Fruit fly (Drosophila melanogaster) whole organism, wandering third instar larva: ENCODE data around the gene CG14856.

Experiments used
- CG32264 ChIP-seq: fragments of 200-800 bp; sonication (Bioruptor generic); optimal IDR thresholded peaks from 2 replicates; lab custom pipeline; 2016; ENCODE audit warnings: missing biosample characterization, missing genetic modification characterization
- CG9705 ChIP-seq: fragments of 200-800 bp; sonication (Bioruptor generic); optimal IDR thresholded peaks from 2 replicates; lab custom pipeline; 2018; ENCODE audit warnings: missing biosample characterization, mild to moderate bottlenecking, missing genetic modification characterization
- CrebA ChIP-seq: fragments of 200-800 bp; sonication (Bioruptor generic); optimal IDR thresholded peaks from 2 replicates; lab custom pipeline; 2016; ENCODE audit warnings: missing biosample characterization, mild to moderate bottlenecking, missing genetic modification characterization, borderline replicate concordance
- Dfd ChIP-seq: fragments of >200 bp; optimal IDR thresholded peaks from 2 replicates; lab custom pipeline; 2017; ENCODE audit warnings: missing biosample characterization, missing genetic modification characterization
- Dif ChIP-seq: fragments of 200-275, 200-300 bp; sonication (Bioruptor generic); optimal IDR thresholded peaks from 2 replicates; lab custom pipeline; 2018; ENCODE audit warnings: missing biosample characterization, missing genetic modification characterization; ENCODE audit not compliant: partially characterized antibody
- HLH106 ChIP-seq: fragments of 200-800 bp; optimal IDR thresholded peaks from 3 replicates; lab custom pipeline; 2019; ENCODE audit warnings: missing biosample characterization, mild to moderate bottlenecking, missing genetic modification characterization, moderate library complexity
- Hnf4 ChIP-seq: fragments of 200-800 bp; sonication (Bioruptor generic); optimal IDR thresholded peaks from 2 replicates; lab custom pipeline; 2016; ENCODE audit warnings: missing biosample characterization, mild to moderate bottlenecking, missing genetic modification characterization
- Hr78 ChIP-seq: fragments of >200 bp; optimal IDR thresholded peaks from 2 replicates; lab custom pipeline; 2017; ENCODE audit warnings: missing biosample characterization, missing genetic modification characterization
- Hr83 ChIP-seq: fragments of 200-300 bp; sonication (Bioruptor generic); optimal IDR thresholded peaks from 2 replicates; lab custom pipeline; 2016; ENCODE audit warnings: missing biosample characterization, mild to moderate bottlenecking, missing genetic modification characterization, moderate library complexity; ENCODE audit not compliant: poor library complexity, severe bottlenecking
- Jra ChIP-seq: sonication (Bioruptor generic); optimal IDR thresholded peaks from 2 replicates; lab custom pipeline; 2016; ENCODE audit warnings: missing biosample characterization, missing genetic modification characterization
- Myc ChIP-seq: fragments of >200 bp; optimal IDR thresholded peaks from 2 replicates; lab custom pipeline; 2017
- OdsH ChIP-seq: fragments of 200-800 bp; sonication (Bioruptor generic); optimal IDR thresholded peaks from 2 replicates; lab custom pipeline; 2016; ENCODE audit warnings: missing biosample characterization, mild to moderate bottlenecking, missing genetic modification characterization
- Rel ChIP-seq, 2 experiments: fragments of 200-800 bp; sonication (Bioruptor generic) in 1 of 2; optimal IDR thresholded peaks; 2 replicates in 1 of 2; 3 replicates in 1 of 2; lab custom pipeline; 2016 to 2019; ENCODE audit warnings: mild to moderate bottlenecking in 2 of 2, missing biosample characterization in 2 of 2, missing genetic modification characterization in 2 of 2, moderate library complexity in 1 of 2
- Sp1 ChIP-seq: fragments of 200-800 bp; sonication (Bioruptor generic); optimal IDR thresholded peaks from 3 replicates; lab custom pipeline; 2019; ENCODE audit warnings: missing biosample characterization, mild to moderate bottlenecking, missing genetic modification characterization, moderate library complexity
- Vsx2 ChIP-seq: fragments of 200-300, 225-300 bp; sonication (Bioruptor generic); optimal IDR thresholded peaks from 2 replicates; lab custom pipeline; 2018; ENCODE audit warnings: missing biosample characterization, missing genetic modification characterization; ENCODE audit not compliant: partially characterized antibody
- br ChIP-seq: fragments of 200-800 bp; sonication (Bioruptor generic); optimal IDR thresholded peaks from 2 replicates; lab custom pipeline; 2016; ENCODE audit warnings: missing biosample characterization, missing genetic modification characterization
- brk ChIP-seq: fragments of 200-800 bp; sonication (Bioruptor generic); optimal IDR thresholded peaks from 2 replicates; lab custom pipeline; 2016; ENCODE audit warnings: missing biosample characterization, mild to moderate bottlenecking, missing genetic modification characterization
- dl ChIP-seq, 2 experiments: fragments of 175-275, 200-275 bp in 1 of 2; fragments of 200-275 bp in 1 of 2; sonication (Bioruptor generic); optimal IDR thresholded peaks; lab custom pipeline; 2018; ENCODE audit warnings: mild to moderate bottlenecking in 2 of 2, missing biosample characterization in 2 of 2, missing genetic modification characterization in 2 of 2, moderate library complexity in 2 of 2; ENCODE audit not compliant: partially characterized antibody in 2 of 2, insufficient read depth in 1 of 2
- dmrt93B ChIP-seq: fragments of 200-800 bp; sonication (Bioruptor generic); optimal IDR thresholded peaks from 2 replicates; lab custom pipeline; 2018; ENCODE audit warnings: missing biosample characterization, mild to moderate bottlenecking, missing genetic modification characterization
- dsf ChIP-seq: sonication (Bioruptor generic); optimal IDR thresholded peaks from 2 replicates; lab custom pipeline; 2016; ENCODE audit warnings: missing biosample characterization, missing genetic modification characterization, borderline replicate concordance
- ey ChIP-seq: fragments of 200-800 bp; sonication (Bioruptor generic); optimal IDR thresholded peaks from 2 replicates; lab custom pipeline; 2016; ENCODE audit warnings: missing biosample characterization, missing genetic modification characterization
- foxo ChIP-seq, 2 experiments: fragments of 200-800 bp; sonication (Bioruptor generic); optimal IDR thresholded peaks; 2 replicates in 1 of 2; 3 replicates in 1 of 2; lab custom pipeline; 2016 to 2017; ENCODE audit warnings: missing biosample characterization in 2 of 2, missing genetic modification characterization in 2 of 2
- fru ChIP-seq: fragments of 200-800 bp; sonication (Bioruptor generic); optimal IDR thresholded peaks from 3 replicates; lab custom pipeline; 2016; ENCODE audit warnings: missing biosample characterization, mild to moderate bottlenecking, missing genetic modification characterization
- h ChIP-seq: fragments of 200-800 bp; sonication (Bioruptor generic); optimal IDR thresholded peaks from 3 replicates; lab custom pipeline; 2016; ENCODE audit warnings: missing biosample characterization, mild to moderate bottlenecking, missing genetic modification characterization
- jim ChIP-seq: fragments of 175-275, 200-325 bp; sonication (Bioruptor generic); optimal IDR thresholded peaks from 2 replicates; lab custom pipeline; 2016; ENCODE audit warnings: missing biosample characterization, mild to moderate bottlenecking, missing genetic modification characterization
- lola ChIP-seq: fragments of >200 bp; optimal IDR thresholded peaks from 2 replicates; lab custom pipeline; 2017; ENCODE audit warnings: missing biosample characterization, missing genetic modification characterization
- pan ChIP-seq: fragments of >200 bp; optimal IDR thresholded peaks from 2 replicates; lab custom pipeline; 2017
- psq ChIP-seq: fragments of 200-800 bp; sonication (Bioruptor generic); optimal IDR thresholded peaks from 3 replicates; lab custom pipeline; 2017; ENCODE audit warnings: missing biosample characterization, mild to moderate bottlenecking, missing genetic modification characterization, moderate library complexity
- rgr ChIP-seq: fragments of 200-800 bp; sonication (Bioruptor generic); optimal IDR thresholded peaks from 3 replicates; lab custom pipeline; 2016; ENCODE audit warnings: missing biosample characterization, mild to moderate bottlenecking, missing genetic modification characterization
- sage ChIP-seq: fragments of 200-800 bp; sonication (Bioruptor generic); optimal IDR thresholded peaks from 2 replicates; lab custom pipeline; 2016; ENCODE audit warnings: missing biosample characterization, mild to moderate bottlenecking, missing genetic modification characterization
- sv ChIP-seq: fragments of 200-800 bp; sonication (Bioruptor generic); optimal IDR thresholded peaks from 3 replicates; lab custom pipeline; 2016; ENCODE audit warnings: missing biosample characterization, missing genetic modification characterization
- tai ChIP-seq: sonication (Bioruptor generic); optimal IDR thresholded peaks from 2 replicates; lab custom pipeline; 2016; ENCODE audit warnings: missing biosample characterization, missing genetic modification characterization
- usp ChIP-seq: fragments of >200 bp; optimal IDR thresholded peaks from 2 replicates; lab custom pipeline; 2017; ENCODE audit warnings: missing biosample characterization, missing genetic modification characterization

CG14856 gene

DNA sequence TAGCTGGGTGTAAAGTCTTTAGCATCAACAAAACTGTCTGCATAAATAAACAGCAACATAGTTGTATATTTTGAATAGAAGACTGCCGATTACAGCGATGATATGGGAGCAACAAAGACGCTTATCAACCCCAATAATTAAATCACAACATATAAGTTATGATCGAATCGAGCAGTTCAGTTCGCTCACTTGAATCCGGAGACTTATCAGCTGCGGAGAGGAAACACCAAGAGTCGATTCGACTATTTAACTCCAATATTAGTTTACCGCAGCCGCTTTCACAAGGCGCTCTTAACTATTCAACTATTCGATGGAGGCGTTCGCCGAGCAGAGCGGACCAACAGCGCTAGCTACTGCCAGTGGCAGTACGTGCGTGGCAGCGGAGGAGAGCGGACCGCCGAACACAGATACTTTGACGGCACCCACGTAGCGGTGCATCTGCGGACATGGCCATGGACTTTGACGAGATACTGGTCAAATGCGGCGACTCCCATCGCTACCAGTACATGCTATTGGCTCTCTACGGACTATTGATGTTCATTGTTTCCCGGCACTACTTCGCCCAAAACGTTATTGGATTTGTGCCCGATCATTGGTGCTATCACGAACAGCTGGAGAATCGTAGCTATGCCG, at the start of gene CG14856:
CG14856 (plus strand) TSS at position 361 of the 633 bp plus-strand sequence.
- no peak for TF ChIP-seq dmrt93B
- no peak for TF ChIP-seq Jra (GFP tag; lab: Kevin White, UChicago)
- no peak for TF ChIP-seq rgr
- no peak for TF ChIP-seq h
- no peak for TF ChIP-seq fru
- TF ChIP-seq br (GFP tag; lab: Kevin White, UChicago) = no peak
- TF ChIP-seq CG9705 = no peak
- no peak for TF ChIP-seq dl (GFP tag; optimal IDR thresholded peaks at IDR 0.05; lab: Kevin White, UChicago; ENCODE audit: insufficient read depth in 1 of 2, partially characterized antibody in 2 of 2)
- TF ChIP-seq tai (GFP tag; lab: Kevin White, UChicago) = no peak

- TF ChIP-seq dsf (GFP tag; lab: Kevin White, UChicago) (no peak), psq (GFP tag; lab: Kevin White, UChicago) (peak; percentile 44), dmrt93B (no peak), h (peak; percentile 72), ey (GFP tag; lab: Kevin White, UChicago) (peak; percentile 23), usp (GFP tag; lab: Kevin White, UChicago) (no peak), lola (no peak), foxo (GFP tag; optimal IDR thresholded peaks at IDR 0.05; lab: Kevin White, UChicago) (peak in 1 of 2 experiments; percentile 42), Dif (peak; percentile 94), OdsH (GFP tag; lab: Kevin White, UChicago) (peak; percentile 58), rgr (peak; percentile 58), Sp1 (GFP tag; lab: Kevin White, UChicago) (peak; percentile 69), HLH106 (tag; lab: Kevin White, UChicago) (peak; percentile 3), CG9705 (peak; percentile 56), Jra (GFP tag; lab: Kevin White, UChicago) (peak; percentile 73), tai (GFP tag; lab: Kevin White, UChicago) (peak; percentile 29), Hr78 (GFP tag; lab: Kevin White, UChicago) (no peak), br (GFP tag; lab: Kevin White, UChicago) (peak; percentile 65), Hnf4 (peak; percentile 63), CG32264 (GFP tag; lab: Kevin White, UChicago) (no peak), sage (peak; percentile 2), fru (peak; percentile 59), dl (GFP tag; optimal IDR thresholded peaks at IDR 0.05; lab: Kevin White, UChicago; ENCODE audit: insufficient read depth in 1 of 2, partially characterized antibody in 2 of 2) (peak; percentile 93 to 94), CrebA (GFP tag; lab: Kevin White, UChicago) (peak; percentile 43), jim (no peak), pan (lab: Kevin White, UChicago) (no peak), sv (GFP tag; lab: Kevin White, UChicago) (peak; percentile 26), Vsx2 (GFP tag; lab: Kevin White, UChicago) (peak; percentile 87), Rel (GFP tag; optimal IDR thresholded peaks at IDR 0.05; lab: Kevin White, UChicago) (no peak), Rel (tag; optimal IDR thresholded peaks at IDR 0.05; lab: Kevin White, UChicago) (peak; percentile 31), Hr83 (peak; percentile 12), Dfd (no peak), Myc (lab: Kevin White, UChicago) (no peak), brk (peak; percentile 33)
Observed at dm6 chr3R:14749077-14749798, 49.5 kb upstream of the CG14856 start.

dm6 chr3R:14751023-14751422, 47.8 kb upstream of the CG14856 start, which contains the start of gene smp-30:
Gene smp-30, minus strand, starts transcription at chr3R:14751246.
- no peak for TF ChIP-seq Hr83

DNA sequence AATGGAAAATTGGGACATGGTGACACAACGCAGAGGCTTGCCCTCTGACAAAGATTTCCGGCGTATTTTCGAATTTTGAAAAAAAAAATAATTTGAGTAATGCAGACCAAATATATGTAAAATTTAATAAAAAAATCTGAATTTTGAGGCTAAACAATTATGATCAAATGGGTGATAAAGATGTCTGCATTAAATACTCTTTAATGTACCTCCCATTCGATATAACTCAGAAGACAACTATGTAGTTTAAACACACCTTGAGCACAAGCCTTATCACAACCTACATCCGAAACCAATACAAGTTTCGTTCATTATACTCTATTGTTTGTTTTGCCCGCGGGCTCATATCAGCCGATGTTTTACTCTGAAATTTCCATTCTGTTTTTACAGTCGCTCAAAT, 44.4 kb upstream of the CG14856 start, which contains the start of gene CG7362:
CG7362 (minus strand) TSS at position 101 of the 400 bp plus-strand sequence.
- no peak for TF ChIP-seq jim
- TF ChIP-seq usp (GFP tag; lab: Kevin White, UChicago) = no peak
- no peak for TF ChIP-seq tai (GFP tag; lab: Kevin White, UChicago)
- no peak for TF ChIP-seq lola
- TF ChIP-seq br (GFP tag; lab: Kevin White, UChicago) = no peak
- TF ChIP-seq CrebA (GFP tag; lab: Kevin White, UChicago) = no peak
- no peak for TF ChIP-seq Hr83
- no peak for TF ChIP-seq HLH106 (tag; lab: Kevin White, UChicago)
- no peak for TF ChIP-seq Sp1 (GFP tag; lab: Kevin White, UChicago)
- no peak for TF ChIP-seq foxo (GFP tag; optimal IDR thresholded peaks at IDR 0.05; lab: Kevin White, UChicago)
- TF ChIP-seq, all 38 proteins: peak for 0
